Fruit fly (Drosophila melanogaster) whole organism, embryonic: ENCODE measurements around the gene Muc96D.

Experiments
- CG1024 ChIP-seq: fragments of 200-800 bp; sonication (Bioruptor generic); IDR thresholded peaks from 2 replicates; pipeline ENCODE4 v1.3.6; 2022; ENCODE audit warnings: missing biosample characterization, missing genetic modification characterization
- CG12659 ChIP-seq: fragments of 200-800 bp; sonication (Bioruptor generic); optimal IDR thresholded peaks from 3 replicates; lab custom pipeline; 2017; ENCODE audit warnings: mild to moderate bottlenecking, missing biosample characterization, missing genetic modification reagents, missing genetic modification characterization
- CG13775 ChIP-seq: fragments of 200-800 bp; sonication (Bioruptor generic); optimal IDR thresholded peaks from 3 replicates; lab custom pipeline; 2017; ENCODE audit warnings: missing biosample characterization, mild to moderate bottlenecking, missing genetic modification characterization
- CG5245 ChIP-seq: fragments of 200-800 bp; sonication (Bioruptor generic); optimal IDR thresholded peaks from 3 replicates; lab custom pipeline; 2016; ENCODE audit warnings: missing biosample characterization, missing genetic modification characterization
- CG6254 ChIP-seq: fragments of 200-800 bp; sonication (Bioruptor generic); optimal IDR thresholded peaks from 3 replicates; lab custom pipeline; 2017; ENCODE audit warnings: mild to moderate bottlenecking, missing biosample characterization, missing genetic modification reagents, missing genetic modification characterization
- Dll ChIP-seq: fragments of 200-800 bp; sonication (Bioruptor generic); IDR thresholded peaks from 4 replicates; pipeline ENCODE4 v1.3.6; 2022; ENCODE audit warnings: missing biosample characterization, missing genetic modification characterization; ENCODE audit not compliant: partially characterized antibody
- Hand ChIP-seq: fragments of 200-800 bp; sonication (Bioruptor generic); optimal IDR thresholded peaks from 2 replicates; lab custom pipeline; 2017; ENCODE audit warnings: mild to moderate bottlenecking, missing biosample characterization, missing genetic modification reagents, missing genetic modification characterization
- HmgD ChIP-seq: fragments of 200-800 bp; sonication (Bioruptor generic); optimal IDR thresholded peaks from 3 replicates; lab custom pipeline; 2016; ENCODE audit warnings: missing biosample characterization, missing genetic modification characterization
- NK7.1 ChIP-seq: fragments of 200-800 bp; sonication (Bioruptor generic); optimal IDR thresholded peaks from 3 replicates; lab custom pipeline; 2016; ENCODE audit warnings: missing biosample characterization, missing genetic modification characterization
- chm ChIP-seq: fragments of 200-800 bp; sonication (Bioruptor generic); IDR thresholded peaks from 2 replicates; pipeline ENCODE4 v1.3.6; 2022; ENCODE audit warnings: missing biosample characterization, missing genetic modification characterization
- dmrt99B ChIP-seq: fragments of 200-800 bp; sonication (Bioruptor generic); optimal IDR thresholded peaks from 2 replicates; lab custom pipeline; 2018; ENCODE audit warnings: missing biosample characterization, mild to moderate bottlenecking, missing genetic modification characterization, moderate library complexity
- hth ChIP-seq: fragments of >200 bp; optimal IDR thresholded peaks from 2 replicates; lab custom pipeline; 2017; ENCODE audit warnings: inconsistent platforms
- odd ChIP-seq: fragments of 200-800 bp; sonication (Bioruptor generic); optimal IDR thresholded peaks from 2 replicates; lab custom pipeline; 2017; ENCODE audit warnings: missing biosample characterization, mild to moderate bottlenecking, missing genetic modification characterization
- pan ChIP-seq, 4 experiments: fragments of >200 bp in 3 of 4; fragments of 200-800 bp in 1 of 4; sonication (Bioruptor generic) in 1 of 4; optimal IDR thresholded peaks in 3 of 4; IDR thresholded peaks in 1 of 4; 2 replicates each; pipeline versions ENCODE4 v1.3.6 to Lab custom; 2017 to 2022; ENCODE audit warnings: missing biosample characterization in 2 of 4, missing genetic modification characterization in 2 of 4, mixed read lengths in 1 of 4
- pum ChIP-seq: fragments of 200-800 bp; sonication (Bioruptor generic); optimal IDR thresholded peaks from 2 replicates; lab custom pipeline; 2016; ENCODE audit warnings: missing biosample characterization, missing genetic modification characterization
- rib ChIP-seq: fragments of 200-800 bp; sonication (Bioruptor generic); IDR thresholded peaks from 2 replicates; pipeline ENCODE4 v1.3.6; 2022; ENCODE audit warnings: missing biosample characterization, missing genetic modification characterization
- row ChIP-seq: fragments of 200-800 bp; sonication (Bioruptor generic); IDR thresholded peaks from 3 replicates; pipeline ENCODE4 v1.3.6; 2022; ENCODE audit warnings: missing biosample characterization, missing genetic modification characterization
- tll ChIP-seq, 2 experiments: fragments of 200-800 bp in 1 of 2; fragments of >200 bp in 1 of 2; sonication (Bioruptor generic) in 1 of 2; optimal IDR thresholded peaks; 2 replicates each; lab custom pipeline; 2017 to 2019; ENCODE audit warnings: missing biosample characterization in 2 of 2, missing genetic modification characterization in 2 of 2, mild to moderate bottlenecking in 1 of 2, moderate library complexity in 1 of 2

Gene Muc96D

DNA sequence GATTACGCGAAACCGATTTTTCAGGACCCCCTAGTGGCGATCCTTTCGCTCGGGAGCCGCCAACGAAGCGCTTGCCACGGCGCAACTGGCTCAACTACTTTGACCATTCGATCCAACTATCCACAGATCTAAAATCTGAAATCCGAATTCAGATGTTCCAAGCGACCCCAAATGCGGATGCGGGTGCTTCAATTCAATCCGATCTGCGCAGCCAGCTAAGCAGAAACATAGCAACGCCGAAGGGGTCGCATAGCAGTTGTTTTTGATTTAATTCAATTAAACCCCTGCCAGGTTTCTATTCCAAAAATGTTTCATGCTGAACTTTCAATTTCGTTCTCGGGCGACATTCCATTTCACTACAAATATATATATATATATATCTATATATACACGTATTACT is 17.8 kb downstream of the Muc96D start, which contains the start of gene alrm:
Gene alrm (minus strand): TSS at position 101 of the 400 bp plus-strand sequence.
- TF ChIP-seq pan (optimal IDR thresholded peaks at IDR 0.05; lab: Kevin White, UChicago), result no peak
- peak in 1 of 2 experiments; percentile 2 for TF ChIP-seq pan (GFP tag; optimal IDR thresholded peaks at IDR 0.05 in 1 of 2, IDR thresholded peaks at IDR 0.05 in 1 of 2)
- no peak for TF ChIP-seq dmrt99B (tag; lab: Kevin White, UChicago)

DNA sequence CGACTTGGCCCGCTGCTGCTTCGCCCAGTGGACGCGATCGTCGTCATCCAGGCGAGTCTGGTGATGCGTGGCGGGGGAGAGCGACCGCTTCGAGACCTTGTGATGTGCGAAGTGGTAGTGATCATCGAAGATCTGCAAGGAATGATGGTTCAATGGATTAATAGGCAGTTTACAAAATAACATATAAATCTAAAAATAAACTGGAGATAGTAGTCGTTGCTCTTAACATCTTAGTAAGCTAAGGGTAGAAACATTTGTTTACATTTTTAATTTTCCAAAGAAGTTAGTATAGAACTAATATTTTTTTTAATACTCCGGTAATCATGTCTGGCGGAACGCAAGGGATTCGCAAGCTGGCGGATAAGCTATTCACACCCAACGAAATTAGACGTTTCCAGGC is 42.5 kb downstream of the Muc96D start, which contains the start of gene ND-49L:
Gene ND-49L (plus strand): TSS at position 301 of the 400 bp plus-strand sequence.
- TF ChIP-seq tll (GFP tag; optimal IDR thresholded peaks at IDR 0.05; lab: Kevin White, UChicago), result no peak
- TF ChIP-seq hth (lab: Kevin White, UChicago), result no peak
- TF ChIP-seq NK7.1, result no peak
- no peak for TF ChIP-seq HmgD (GFP tag; lab: Kevin White, UChicago)
- no peak for TF ChIP-seq Hand (GFP tag; lab: Kevin White, UChicago)
- no peak for TF ChIP-seq pum (GFP tag; lab: Kevin White, UChicago)
- no peak for TF ChIP-seq Dll (GFP tag; lab: Robert Waterston, UW)
- no peak for TF ChIP-seq CG5245 (GFP tag; lab: Kevin White, UChicago)
- no peak for TF ChIP-seq row (GFP tag; lab: Robert Waterston, UW)
- no peak for TF ChIP-seq rib (GFP tag; lab: Robert Waterston, UW)
- TF ChIP-seq CG6254 (GFP tag; lab: Kevin White, UChicago), result no peak
- TF ChIP-seq chm, result no peak
- TF ChIP-seq CG13775 (GFP tag; lab: Kevin White, UChicago), result no peak
- TF ChIP-seq CG12659 (GFP tag; lab: Kevin White, UChicago), result no peak
- no peak for TF ChIP-seq odd (GFP tag; lab: Kevin White, UChicago)
- no peak for TF ChIP-seq CG1024 (GFP tag; lab: Robert Waterston, UW)
